Fruit fly (Drosophila melanogaster) whole organism, pupa: ENCODE data around the gene Cp36.

Experiments used
- CG10348 ChIP-seq: fragments of 200-800 bp; sonication (Bioruptor generic); IDR thresholded peaks from 2 replicates; pipeline ENCODE4 v1.3.6; 2022; ENCODE audit warnings: missing biosample characterization, missing genetic modification characterization
- CG12605 ChIP-seq: fragments of 200-800 bp; sonication (Bioruptor generic); IDR thresholded peaks from 2 replicates; pipeline ENCODE4 v1.3.6; 2022; ENCODE audit warnings: missing biosample characterization, missing genetic modification characterization
- CG13204 ChIP-seq: fragments of 200-800 bp; sonication (Bioruptor generic); optimal IDR thresholded peaks from 2 replicates; lab custom pipeline; 2018; ENCODE audit warnings: missing biosample characterization, mild to moderate bottlenecking, missing genetic modification characterization, moderate library complexity
- CG14655 ChIP-seq: fragments of 200-800 bp; sonication (Bioruptor generic); optimal IDR thresholded peaks from 3 replicates; lab custom pipeline; 2017; ENCODE audit warnings: mild to moderate bottlenecking, missing biosample characterization, missing genetic modification reagents, missing genetic modification characterization
- CG15710 ChIP-seq: fragments of 200-800 bp; sonication (Bioruptor generic); optimal IDR thresholded peaks from 2 replicates; lab custom pipeline; 2018; ENCODE audit warnings: missing biosample characterization, mild to moderate bottlenecking, missing genetic modification characterization, moderate library complexity
- CG17806 ChIP-seq: fragments of 200-800 bp; sonication (Bioruptor generic); optimal IDR thresholded peaks from 2 replicates; lab custom pipeline; 2018; ENCODE audit warnings: missing biosample characterization, mild to moderate bottlenecking, missing genetic modification characterization, moderate library complexity
- CG32121 ChIP-seq: fragments of 200-800 bp; sonication (Bioruptor generic); IDR thresholded peaks from 2 replicates; pipeline ENCODE4 v1.3.6; 2022; ENCODE audit warnings: missing biosample characterization, missing genetic modification characterization
- CG34367 ChIP-seq: fragments of 200-800 bp; sonication (Bioruptor generic); optimal IDR thresholded peaks from 2 replicates; lab custom pipeline; 2018; ENCODE audit warnings: missing biosample characterization, mild to moderate bottlenecking, missing genetic modification characterization
- CG4496 ChIP-seq: fragments of 200-800 bp; sonication (Bioruptor generic); IDR thresholded peaks from 3 replicates; pipeline ENCODE4 v1.3.6; 2022; ENCODE audit warnings: missing biosample characterization, missing genetic modification characterization
- CG8159 ChIP-seq: fragments of 200-800 bp; sonication (Bioruptor generic); optimal IDR thresholded peaks from 3 replicates; lab custom pipeline; 2018; ENCODE audit warnings: missing biosample characterization, mild to moderate bottlenecking, missing genetic modification characterization, moderate library complexity
- CG8301 ChIP-seq: fragments of 200-800 bp; sonication (Bioruptor generic); optimal IDR thresholded peaks from 2 replicates; lab custom pipeline; 2018; ENCODE audit warnings: missing biosample characterization, mild to moderate bottlenecking, missing genetic modification characterization
- CG9948 ChIP-seq: fragments of 200-800 bp; sonication (Bioruptor generic); optimal IDR thresholded peaks from 2 replicates; lab custom pipeline; 2018; ENCODE audit warnings: missing biosample characterization, mild to moderate bottlenecking, missing genetic modification characterization, moderate library complexity
- D1 ChIP-seq: fragments of 200-800 bp; sonication (Bioruptor generic); optimal IDR thresholded peaks from 2 replicates; lab custom pipeline; 2018; ENCODE audit warnings: missing biosample characterization, mild to moderate bottlenecking, missing genetic modification characterization, moderate library complexity
- EcR ChIP-seq: fragments of 200-800 bp; sonication (Bioruptor generic); optimal IDR thresholded peaks from 3 replicates; lab custom pipeline; 2019; ENCODE audit warnings: missing biosample characterization, missing genetic modification characterization, mild to moderate bottlenecking, moderate library complexity, missing genetic modification reagents
- Ets98B ChIP-seq: fragments of 200-800 bp; sonication (Bioruptor generic); IDR thresholded peaks from 2 replicates; pipeline ENCODE4 v1.3.6; 2022; ENCODE audit warnings: missing biosample characterization, missing genetic modification characterization
- Pif1A ChIP-seq: fragments of 200-800 bp; sonication (Bioruptor generic); optimal IDR thresholded peaks from 3 replicates; lab custom pipeline; 2016; ENCODE audit warnings: missing biosample characterization, missing genetic modification characterization
- Pif1B ChIP-seq: fragments of 200-800 bp; sonication (Bioruptor generic); optimal IDR thresholded peaks from 3 replicates; lab custom pipeline; 2016; ENCODE audit warnings: missing biosample characterization, missing genetic modification characterization
- Snoo ChIP-seq: fragments of 200-800 bp; sonication (Bioruptor generic); optimal IDR thresholded peaks from 3 replicates; lab custom pipeline; 2017; ENCODE audit warnings: missing biosample characterization, mild to moderate bottlenecking, missing genetic modification characterization, inconsistent platforms
- fd96Ca ChIP-seq: fragments of 200-800 bp; sonication (Bioruptor generic); IDR thresholded peaks from 3 replicates; pipeline ENCODE4 v1.3.6; 2022; ENCODE audit warnings: missing biosample characterization, missing genetic modification characterization
- gl ChIP-seq: fragments of 200-800 bp; sonication (Bioruptor generic); optimal IDR thresholded peaks from 2 replicates; lab custom pipeline; 2018; ENCODE audit warnings: missing biosample characterization, mild to moderate bottlenecking, missing genetic modification characterization
- rn ChIP-seq: fragments of 200-800 bp; sonication (Bioruptor generic); IDR thresholded peaks from 2 replicates; pipeline ENCODE4 v1.3.6; 2022; ENCODE audit warnings: missing biosample characterization, missing genetic modification characterization

Gene Cp36

dm6 chrX:8489485-8489970 is 10.4 kb downstream of the Cp36 start, which contains the start of gene otu:
Gene otu (minus strand): TSS chrX:8489535.
- no peak for TF ChIP-seq Pif1B (GFP tag; lab: Kevin White, UChicago)
- no peak for TF ChIP-seq CG32121 (GFP tag; lab: Robert Waterston, UW)
- TF ChIP-seq CG8301 = no peak
- TF ChIP-seq Snoo (tag; lab: Kevin White, UChicago) = no peak
- no peak for TF ChIP-seq CG15710 (tag; lab: Kevin White, UChicago)
- no peak for TF ChIP-seq CG8159 (tag; lab: Kevin White, UChicago)
- no peak for TF ChIP-seq CG10348
- no peak for TF ChIP-seq CG14655 (GFP tag; lab: Kevin White, UChicago)
- TF ChIP-seq D1 = no peak
- TF ChIP-seq CG13204 (GFP tag; lab: Kevin White, UChicago) = no peak
- TF ChIP-seq fd96Ca (GFP tag; lab: Robert Waterston, UW) = no peak
- TF ChIP-seq CG34367 (tag; lab: Kevin White, UChicago) = no peak
- TF ChIP-seq CG17806 (tag; lab: Kevin White, UChicago) = no peak
- no peak for TF ChIP-seq rn (GFP tag; lab: Robert Waterston, UW)
- no peak for TF ChIP-seq Ets98B (GFP tag; lab: Robert Waterston, UW)
- no peak for TF ChIP-seq Pif1A (GFP tag; lab: Kevin White, UChicago)

DNA sequence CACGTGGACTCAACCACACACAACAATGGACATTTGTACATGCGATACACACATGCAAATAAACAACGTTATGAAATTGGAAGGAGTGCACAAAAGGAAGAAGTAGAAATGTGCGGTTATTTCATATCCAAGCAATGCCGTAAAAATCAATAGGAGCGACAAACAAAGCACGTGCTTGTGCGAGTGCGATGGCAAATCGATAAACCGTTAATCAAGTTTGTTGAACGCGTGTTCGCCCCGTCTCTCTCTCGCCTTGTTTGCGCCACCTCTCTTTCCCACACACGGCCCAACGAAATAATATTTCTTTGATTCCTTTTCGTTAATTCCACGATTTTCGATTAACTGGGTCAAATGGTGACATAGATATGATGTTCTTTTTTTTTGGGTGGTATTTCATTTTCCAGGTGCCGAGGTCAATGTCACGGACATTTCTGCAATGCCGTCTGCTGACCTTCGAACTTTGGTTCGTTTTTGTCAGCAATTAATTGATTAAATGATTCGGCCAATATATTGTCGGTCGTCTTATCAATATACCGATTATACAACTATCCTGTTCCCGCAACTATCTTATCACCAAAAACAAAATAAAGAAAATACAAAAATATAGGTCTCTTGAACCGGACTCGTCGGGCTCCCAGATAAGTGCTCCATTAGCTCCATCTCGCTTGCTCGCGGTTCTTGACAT is 11.3 kb downstream of the Cp36 start:
- TF ChIP-seq Ets98B (GFP tag; lab: Robert Waterston, UW) (no peak), EcR (GFP tag; lab: Kevin White, UChicago) (peak; percentile 52)

dm6 chrX:8490976-8491345 is 11.8 kb downstream of the Cp36 start:
- peak; percentile 23 for TF ChIP-seq CG17806 (tag; lab: Kevin White, UChicago)
- no peak for TF ChIP-seq Ets98B (GFP tag; lab: Robert Waterston, UW)
- no peak for TF ChIP-seq Pif1B (GFP tag; lab: Kevin White, UChicago)
- no peak for TF ChIP-seq rn (GFP tag; lab: Robert Waterston, UW)
- no peak for TF ChIP-seq D1
- peak; percentile 26 for TF ChIP-seq CG15710 (tag; lab: Kevin White, UChicago)
- no peak for TF ChIP-seq CG10348
- no peak for TF ChIP-seq CG4496 (GFP tag; lab: Robert Waterston, UW)
- TF ChIP-seq EcR (GFP tag; lab: Kevin White, UChicago) = no peak
- peak; percentile 14 for TF ChIP-seq CG9948 (tag; lab: Kevin White, UChicago)
- TF ChIP-seq fd96Ca (GFP tag; lab: Robert Waterston, UW) = no peak
- TF ChIP-seq CG32121 (GFP tag; lab: Robert Waterston, UW) = no peak
- TF ChIP-seq CG8301 = peak; percentile 11
- TF ChIP-seq CG14655 (GFP tag; lab: Kevin White, UChicago) = peak; percentile 13
- no peak for TF ChIP-seq Pif1A (GFP tag; lab: Kevin White, UChicago)
- no peak for TF ChIP-seq CG34367 (tag; lab: Kevin White, UChicago)
- no peak for TF ChIP-seq Snoo (tag; lab: Kevin White, UChicago)
- TF ChIP-seq CG8159 (tag; lab: Kevin White, UChicago) = peak; percentile 31
- TF ChIP-seq CG13204 (GFP tag; lab: Kevin White, UChicago) = no peak
- TF ChIP-seq CG12605 = no peak
- no peak for TF ChIP-seq gl (tag; lab: Kevin White, UChicago)

dm6 chrX:8491452-8492046 is 12.4 kb downstream of the Cp36 start:
- TF ChIP-seq CG14655 (GFP tag; lab: Kevin White, UChicago) (peak; percentile 38), D1 (no peak), Snoo (tag; lab: Kevin White, UChicago) (peak; percentile 10), Pif1A (GFP tag; lab: Kevin White, UChicago) (peak; percentile 56), CG13204 (GFP tag; lab: Kevin White, UChicago) (no peak), Ets98B (GFP tag; lab: Robert Waterston, UW) (peak; percentile 26; the same call in 1 of the 2 replicates), CG4496 (GFP tag; lab: Robert Waterston, UW) (no peak; the same call in 2 of the 3 replicates), CG12605 (0 out of 2 replicates have a peak, but pooled peaks have one; percentile 25), CG8159 (tag; lab: Kevin White, UChicago) (peak; percentile 30), CG10348 (no peak), CG34367 (tag; lab: Kevin White, UChicago) (peak; percentile 34), CG32121 (GFP tag; lab: Robert Waterston, UW) (0 out of 2 replicates have a peak, but pooled peaks have one; percentile 21), CG9948 (tag; lab: Kevin White, UChicago) (peak; percentile 41), fd96Ca (GFP tag; lab: Robert Waterston, UW) (peak; percentile 63), CG15710 (tag; lab: Kevin White, UChicago) (peak; percentile 38), Pif1B (GFP tag; lab: Kevin White, UChicago) (peak; percentile 10), CG8301 (peak; percentile 44), CG17806 (tag; lab: Kevin White, UChicago) (peak; percentile 12), gl (tag; lab: Kevin White, UChicago) (no peak), EcR (GFP tag; lab: Kevin White, UChicago) (no peak), rn (GFP tag; lab: Robert Waterston, UW) (no peak)
- TF ChIP-seq, all 21 proteins: peak for 14

DNA sequence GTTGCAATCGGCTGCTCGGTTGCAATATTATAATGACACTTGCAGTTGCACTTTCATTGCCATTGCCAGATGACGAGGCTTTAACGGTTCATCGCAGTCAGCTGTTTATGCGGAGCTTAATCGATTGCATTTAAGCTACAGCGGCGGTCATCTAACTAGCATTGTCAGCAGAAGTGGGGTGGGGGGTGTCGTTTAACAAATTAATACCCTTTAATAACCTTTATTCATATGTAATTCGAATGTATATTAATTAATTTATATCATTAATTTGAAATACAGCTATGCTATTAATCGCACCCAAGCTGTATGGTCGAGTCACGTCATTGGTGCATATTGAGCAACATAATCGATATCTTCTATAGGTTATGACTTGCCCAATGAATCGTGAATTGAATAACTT is 13.7 kb downstream of the Cp36 start:
- TF ChIP-seq CG10348 = no peak
- peak; percentile 72 for TF ChIP-seq CG8301
- peak; percentile 87 for TF ChIP-seq CG12605
- peak; percentile 79 for TF ChIP-seq CG14655 (GFP tag; lab: Kevin White, UChicago)
- peak; percentile 81 for TF ChIP-seq CG15710 (tag; lab: Kevin White, UChicago)
- peak; percentile 73 for TF ChIP-seq Pif1A (GFP tag; lab: Kevin White, UChicago)
- peak; percentile 78 for TF ChIP-seq CG8159 (tag; lab: Kevin White, UChicago)
- TF ChIP-seq CG32121 (GFP tag; lab: Robert Waterston, UW) = peak; percentile 85
- TF ChIP-seq CG9948 (tag; lab: Kevin White, UChicago) = peak; percentile 69
- TF ChIP-seq Ets98B (GFP tag; lab: Robert Waterston, UW) = peak; percentile 92
- TF ChIP-seq CG4496 (GFP tag; lab: Robert Waterston, UW) = peak; percentile 93
- TF ChIP-seq fd96Ca (GFP tag; lab: Robert Waterston, UW) = peak; percentile 92
- TF ChIP-seq CG34367 (tag; lab: Kevin White, UChicago) = peak; percentile 65
- TF ChIP-seq D1 = no peak
- peak; percentile 36 for TF ChIP-seq gl (tag; lab: Kevin White, UChicago)
- no peak; the same call in 1 of the 2 replicates for TF ChIP-seq rn (GFP tag; lab: Robert Waterston, UW)
- TF ChIP-seq EcR (GFP tag; lab: Kevin White, UChicago) = no peak
- peak; percentile 77 for TF ChIP-seq Snoo (tag; lab: Kevin White, UChicago)
- peak; percentile 78 for TF ChIP-seq Pif1B (GFP tag; lab: Kevin White, UChicago)
- no peak for TF ChIP-seq CG13204 (GFP tag; lab: Kevin White, UChicago)
- TF ChIP-seq CG17806 (tag; lab: Kevin White, UChicago) = peak; percentile 70
